Worm (Caenorhabditis elegans) whole organism, late embryonic: ENCODE results near the gene peli-1.

Source experiments
- nfya-1 ChIP-seq: sonication (generic microtip); optimal IDR thresholded peaks from 2 replicates; lab custom pipeline; 2017; ENCODE audit warnings: missing genetic modification characterization, mild to moderate bottlenecking, missing compliant biosample characterization, antibody characterized with exemption, moderate library complexity
- tbx-7 ChIP-seq: sonication (generic microtip); optimal IDR thresholded peaks from 2 replicates; lab custom pipeline; 2016; ENCODE audit warnings: missing genotype, missing genetic modification characterization, missing compliant biosample characterization
- unc-55 ChIP-seq: sonication (generic microtip); optimal IDR thresholded peaks from 2 replicates; lab custom pipeline; 2017; ENCODE audit warnings: missing biosample characterization, missing genetic modification reagents, missing genetic modification characterization

- TF ChIP-seq nfya-1 (tag; lab: Kevin White, UChicago) (no peak), unc-55 (GFP tag; lab: Kevin White, UChicago) (no peak), tbx-7 (tag; lab: Kevin White, UChicago) (no peak)
Measured at ce11 chrV:5739438-5739837, 33.8 kb downstream of the peli-1 start.
